Worm (Caenorhabditis elegans) whole organism, young adult: ENCODE measurements around the gene EEED8.2.

Experiments
- B0261.1 ChIP-seq: sonication (generic microtip); optimal IDR thresholded peaks from 2 replicates; lab custom pipeline; 2016; ENCODE audit warnings: mild to moderate bottlenecking, missing genetic modification characterization, moderate library complexity, missing compliant biosample characterization
- B0336.3 ChIP-seq: fragments of 200-800 bp; sonication (Bioruptor generic); IDR thresholded peaks from 2 replicates; pipeline ENCODE4 v1.3.6; 2022; ENCODE audit warnings: missing genetic modification characterization, missing compliant biosample characterization
- D2030.7 ChIP-seq: fragments of 200-800 bp; sonication (Bioruptor generic); IDR thresholded peaks from 2 replicates; pipeline ENCODE4 v1.3.6; 2022; ENCODE audit warnings: missing genetic modification reagents, missing genetic modification characterization, missing compliant biosample characterization
- F37B4.10 ChIP-seq: fragments of 200-800 bp; sonication (Bioruptor generic); IDR thresholded peaks from 2 replicates; pipeline ENCODE4 v1.3.6; 2022; ENCODE audit warnings: missing genetic modification characterization, missing compliant biosample characterization
- F57A8.1 ChIP-seq: fragments of 200-800 bp; sonication (Bioruptor generic); optimal IDR thresholded peaks from 2 replicates; lab custom pipeline; 2018; ENCODE audit warnings: mild to moderate bottlenecking, missing genetic modification characterization, moderate library complexity, missing compliant biosample characterization
- F57C9.4 ChIP-seq: sonication (generic microtip); optimal IDR thresholded peaks from 2 replicates; lab custom pipeline; 2017; ENCODE audit warnings: mild to moderate bottlenecking, missing genetic modification characterization, missing compliant biosample characterization
- T07F8.4 ChIP-seq: sonication (generic microtip); optimal IDR thresholded peaks from 2 replicates; lab custom pipeline; 2016; ENCODE audit warnings: mild to moderate bottlenecking, missing genetic modification characterization, moderate library complexity, missing compliant biosample characterization
- Y79H2A.3 ChIP-seq: fragments of 200-800 bp; sonication (Bioruptor generic); conservative IDR thresholded peaks from 2 replicates; pipeline ENCODE4 v1.3.6; 2022; ENCODE audit warnings: missing genetic modification reagents, missing genetic modification characterization, missing compliant biosample characterization
- ama-1 ChIP-seq, 3 experiments: fragments of 150-350 bp in 1 of 3; sonication (generic microtip) in 2 of 3; optimal IDR thresholded peaks; 2 replicates each; lab custom pipeline; 2014 to 2018; ENCODE audit warnings: missing biosample characterization in 2 of 3, missing genetic modification characterization in 2 of 3, missing genetic modification reagents in 2 of 3
- athp-1 ChIP-seq: sonication (generic microtip); optimal IDR thresholded peaks from 2 replicates; lab custom pipeline; 2017; ENCODE audit warnings: mild to moderate bottlenecking, missing genetic modification characterization, missing compliant biosample characterization
- attf-5 ChIP-seq: fragments of 200-800 bp; sonication (Bioruptor generic); optimal IDR thresholded peaks from 2 replicates; lab custom pipeline; 2018; ENCODE audit warnings: mild to moderate bottlenecking, missing genetic modification characterization, missing compliant biosample characterization
- cebp-1 ChIP-seq, 2 experiments: fragments of 200-800 bp in 1 of 2; sonication (Bioruptor generic) in 1 of 2; sonication (generic microtip) in 1 of 2; IDR thresholded peaks in 1 of 2; optimal IDR thresholded peaks in 1 of 2; 2 replicates each; pipeline versions ENCODE4 v1.3.6 to Lab custom; 2017 to 2022; ENCODE audit warnings: missing compliant biosample characterization in 2 of 2, missing genetic modification characterization in 2 of 2, mild to moderate bottlenecking in 1 of 2, missing genetic modification reagents in 1 of 2, moderate library complexity in 1 of 2
- cebp-2 ChIP-seq: fragments of 200-800 bp; sonication (Bioruptor generic); IDR thresholded peaks from 2 replicates; pipeline ENCODE4 v1.3.6; 2022; ENCODE audit warnings: missing genetic modification characterization, missing compliant biosample characterization
- ceh-27 ChIP-seq: fragments of 200-800 bp; sonication (Bioruptor generic); optimal IDR thresholded peaks from 2 replicates; lab custom pipeline; 2018; ENCODE audit warnings: mild to moderate bottlenecking, missing genetic modification characterization, moderate library complexity, missing compliant biosample characterization
- ceh-79 ChIP-seq: sonication (generic microtip); optimal IDR thresholded peaks from 2 replicates; lab custom pipeline; 2017; ENCODE audit warnings: mild to moderate bottlenecking, missing genetic modification characterization, missing compliant biosample characterization
- dpff-1 ChIP-seq: sonication (generic microtip); optimal IDR thresholded peaks from 2 replicates; lab custom pipeline; 2017; ENCODE audit warnings: mild to moderate bottlenecking, missing genetic modification characterization, missing compliant biosample characterization
- egl-44 ChIP-seq: fragments of 200-800 bp; sonication (Bioruptor generic); IDR thresholded peaks from 2 replicates; pipeline ENCODE4 v1.3.6; 2022; ENCODE audit warnings: missing genetic modification reagents, missing genetic modification characterization, missing compliant biosample characterization
- ets-4 ChIP-seq: fragments of 200-800 bp; sonication (Bioruptor generic); optimal IDR thresholded peaks from 2 replicates; lab custom pipeline; 2018; ENCODE audit warnings: mild to moderate bottlenecking, missing genetic modification characterization, missing compliant biosample characterization
- gei-17 ChIP-seq: fragments of 200-800 bp; sonication (Bioruptor generic); optimal IDR thresholded peaks from 2 replicates; lab custom pipeline; 2018; ENCODE audit warnings: mild to moderate bottlenecking, missing genetic modification characterization, missing compliant biosample characterization
- hlh-12 ChIP-seq: sonication (generic microtip); optimal IDR thresholded peaks from 2 replicates; lab custom pipeline; 2016; ENCODE audit warnings: missing genetic modification characterization, missing compliant biosample characterization
- hlh-26 ChIP-seq: fragments of 200-800 bp; sonication (Bioruptor generic); conservative IDR thresholded peaks from 2 replicates; pipeline ENCODE4 v1.3.6; 2022; ENCODE audit warnings: missing genetic modification reagents, missing genetic modification characterization, missing compliant biosample characterization
- hmg-1.2 ChIP-seq: fragments of 200-800 bp; sonication (Bioruptor generic); IDR thresholded peaks from 2 replicates; pipeline ENCODE4 v1.3.6; 2022; ENCODE audit warnings: missing genetic modification reagents, missing genetic modification characterization, missing compliant biosample characterization
- lin-26 ChIP-seq: fragments of 200-800 bp; sonication (Bioruptor generic); IDR thresholded peaks from 2 replicates; pipeline ENCODE4 v1.3.6; 2022; ENCODE audit warnings: missing genetic modification reagents, missing genetic modification characterization, missing compliant biosample characterization
- lin-40 ChIP-seq: sonication (generic microtip); optimal IDR thresholded peaks from 2 replicates; lab custom pipeline; 2016; ENCODE audit warnings: missing genetic modification characterization, mild to moderate bottlenecking, missing compliant biosample characterization, missing genotype, missing genetic modification reagents
- lin-54 ChIP-seq: fragments of 200-800 bp; sonication (Bioruptor generic); optimal IDR thresholded peaks from 2 replicates; lab custom pipeline; 2018; ENCODE audit warnings: mild to moderate bottlenecking, missing genetic modification characterization, missing compliant biosample characterization
- lsl-1 ChIP-seq: fragments of 200-800 bp; sonication (Bioruptor generic); optimal IDR thresholded peaks from 2 replicates; lab custom pipeline; 2018; ENCODE audit warnings: mild to moderate bottlenecking, missing genetic modification characterization, moderate library complexity, missing compliant biosample characterization
- madf-10 ChIP-seq: sonication (generic microtip); optimal IDR thresholded peaks from 2 replicates; lab custom pipeline; 2016; ENCODE audit warnings: mild to moderate bottlenecking, missing genetic modification characterization, missing compliant biosample characterization
- madf-3 ChIP-seq: fragments of 200-800 bp; sonication (Bioruptor generic); IDR thresholded peaks from 2 replicates; pipeline ENCODE4 v1.3.6; 2022; ENCODE audit warnings: missing genetic modification reagents, missing genetic modification characterization, missing compliant biosample characterization
- madf-6 ChIP-seq: fragments of 200-800 bp; sonication (Bioruptor generic); IDR thresholded peaks from 2 replicates; pipeline ENCODE4 v1.3.6; 2022; ENCODE audit warnings: missing genetic modification reagents, missing genetic modification characterization, missing compliant biosample characterization
- mcd-1 ChIP-seq: fragments of 200-800 bp; sonication (Bioruptor generic); IDR thresholded peaks from 2 replicates; pipeline ENCODE4 v1.3.6; 2022; ENCODE audit warnings: missing genetic modification reagents, missing genetic modification characterization, missing compliant biosample characterization
- mes-4 ChIP-seq: sonication (generic microtip); optimal IDR thresholded peaks from 2 replicates; lab custom pipeline; 2016; ENCODE audit warnings: missing genotype, missing genetic modification characterization, missing compliant biosample characterization
- mxl-1 ChIP-seq: sonication (generic microtip); optimal IDR thresholded peaks from 2 replicates; lab custom pipeline; 2016; ENCODE audit warnings: missing genetic modification characterization, missing compliant biosample characterization
- nfyb-1 ChIP-seq: fragments of 200-800 bp; sonication (Bioruptor generic); IDR thresholded peaks from 2 replicates; pipeline ENCODE4 v1.3.6; 2022; ENCODE audit warnings: missing genetic modification reagents, missing genetic modification characterization, missing compliant biosample characterization
- nhr-120 ChIP-seq: fragments of 200-800 bp; sonication (Bioruptor generic); IDR thresholded peaks from 2 replicates; pipeline ENCODE4 v1.3.6; 2022; ENCODE audit warnings: missing genetic modification characterization, missing compliant biosample characterization
- nhr-27 ChIP-seq: fragments of 200-800 bp; sonication (Bioruptor generic); optimal IDR thresholded peaks from 2 replicates; lab custom pipeline; 2018; ENCODE audit warnings: mild to moderate bottlenecking, missing genetic modification characterization, moderate library complexity, missing compliant biosample characterization
- nhr-80 ChIP-seq: sonication (generic microtip); optimal IDR thresholded peaks from 2 replicates; lab custom pipeline; 2016; ENCODE audit warnings: missing genetic modification characterization, missing compliant biosample characterization
- nhr-90 ChIP-seq: sonication (generic microtip); optimal IDR thresholded peaks from 2 replicates; lab custom pipeline; 2016; ENCODE audit warnings: missing genotype, mild to moderate bottlenecking, missing genetic modification characterization, missing compliant biosample characterization
- rcor-1 ChIP-seq: fragments of 200-800 bp; sonication (Bioruptor generic); IDR thresholded peaks from 2 replicates; pipeline ENCODE4 v1.3.6; 2022; ENCODE audit warnings: missing genetic modification reagents, missing genetic modification characterization, missing compliant biosample characterization
- snpc-1.1 ChIP-seq: sonication (generic microtip); optimal IDR thresholded peaks from 2 replicates; lab custom pipeline; 2017; ENCODE audit warnings: missing genetic modification characterization, mild to moderate bottlenecking, missing compliant biosample characterization, antibody characterized with exemption, moderate library complexity, missing genotype, missing genetic modification reagents; ENCODE audit not compliant: insufficient read depth
- snpc-3.4 ChIP-seq: sonication (generic microtip); optimal IDR thresholded peaks from 2 replicates; lab custom pipeline; 2017; ENCODE audit warnings: missing genetic modification characterization, mild to moderate bottlenecking, missing compliant biosample characterization, antibody characterized with exemption, moderate library complexity, missing genotype, missing genetic modification reagents
- sptf-2 ChIP-seq: fragments of 200-800 bp; sonication (Bioruptor generic); optimal IDR thresholded peaks from 2 replicates; lab custom pipeline; 2018; ENCODE audit warnings: mild to moderate bottlenecking, missing genetic modification characterization, missing compliant biosample characterization
- unc-62 ChIP-seq: fragments of 150-350 bp; optimal IDR thresholded peaks from 2 replicates; lab custom pipeline; 2014; ENCODE audit warnings: missing biosample characterization, missing genetic modification reagents, missing genetic modification characterization
- xnd-1 ChIP-seq: sonication (generic microtip); optimal IDR thresholded peaks from 2 replicates; lab custom pipeline; 2016; ENCODE audit warnings: missing genotype, missing genetic modification reagents, missing genetic modification characterization, missing compliant biosample characterization
- ztf-28 ChIP-seq: fragments of 200-800 bp; sonication (Bioruptor generic); IDR thresholded peaks from 2 replicates; pipeline ENCODE4 v1.3.6; 2022; ENCODE audit warnings: missing genetic modification reagents, missing genetic modification characterization, missing compliant biosample characterization
- ztf-6 ChIP-seq: fragments of 200-800 bp; sonication (Bioruptor generic); IDR thresholded peaks from 2 replicates; pipeline ENCODE4 v1.3.6; 2022; ENCODE audit warnings: missing genetic modification reagents, missing genetic modification characterization, missing compliant biosample characterization

Gene EEED8.2

ce11 chrII:5416204-5416764 is at the start of gene EEED8.2:
TSS of gene EEED8.2 (plus strand) at chrII:5416714.
- TF ChIP-seq cebp-1 (GFP tag; IDR thresholded peaks at IDR 0.05; lab: Robert Waterston, UW): no peak
- no peak for TF ChIP-seq cebp-1 (tag; optimal IDR thresholded peaks at IDR 0.05; lab: Kevin White, UChicago)
- no peak for TF ChIP-seq lin-40
- TF ChIP-seq hlh-26 (GFP tag; lab: Robert Waterston, UW): no peak
- no peak for TF ChIP-seq sptf-2
- TF ChIP-seq xnd-1 (tag; lab: Kevin White, UChicago): no peak
- TF ChIP-seq ceh-79 (tag; lab: Kevin White, UChicago): no peak
- no peak for TF ChIP-seq egl-44
- no peak for TF ChIP-seq lin-26 (GFP tag; lab: Robert Waterston, UW)
- no peak for TF ChIP-seq hmg-1.2
- TF ChIP-seq nhr-120 (GFP tag; lab: Robert Waterston, UW): no peak
- no peak for TF ChIP-seq mcd-1 (GFP tag; lab: Robert Waterston, UW)
- TF ChIP-seq mes-4 (tag; lab: Kevin White, UChicago): no peak
- TF ChIP-seq ztf-6 (GFP tag; lab: Robert Waterston, UW): no peak
- no peak for TF ChIP-seq cebp-2 (GFP tag; lab: Robert Waterston, UW)
- TF ChIP-seq F57A8.1 (GFP tag; lab: Kevin White, UChicago): no peak
- TF ChIP-seq hlh-12 (tag; lab: Kevin White, UChicago): no peak
- no peak for TF ChIP-seq madf-10 (tag; lab: Kevin White, UChicago)
- no peak for TF ChIP-seq Y79H2A.3 (GFP tag; lab: Robert Waterston, UW)

- TF ChIP-seq mxl-1 (tag; lab: Kevin White, UChicago) (no peak), athp-1 (tag; lab: Kevin White, UChicago) (no peak), snpc-3.4 (tag; lab: Kevin White, UChicago) (no peak), lin-54 (no peak), B0261.1 (tag; lab: Kevin White, UChicago) (no peak), madf-3 (no peak), ets-4 (no peak), snpc-1.1 (tag; lab: Kevin White, UChicago) (no peak), D2030.7 (no peak), F37B4.10 (GFP tag; lab: Robert Waterston, UW) (no peak), nhr-90 (no peak), ztf-28 (GFP tag; lab: Robert Waterston, UW) (no peak), B0336.3 (no peak), ceh-27 (GFP tag; lab: Kevin White, UChicago) (no peak), madf-6 (GFP tag; lab: Robert Waterston, UW) (no peak), dpff-1 (tag; lab: Kevin White, UChicago) (no peak), nfyb-1 (GFP tag; lab: Robert Waterston, UW) (no peak)
Observed at ce11 chrII:5370641-5371040, 45.9 kb upstream of the EEED8.2 start, which contains the start of gene F09E5.12. TSS of gene F09E5.12 (minus strand) at chrII:5370741.

DNA sequence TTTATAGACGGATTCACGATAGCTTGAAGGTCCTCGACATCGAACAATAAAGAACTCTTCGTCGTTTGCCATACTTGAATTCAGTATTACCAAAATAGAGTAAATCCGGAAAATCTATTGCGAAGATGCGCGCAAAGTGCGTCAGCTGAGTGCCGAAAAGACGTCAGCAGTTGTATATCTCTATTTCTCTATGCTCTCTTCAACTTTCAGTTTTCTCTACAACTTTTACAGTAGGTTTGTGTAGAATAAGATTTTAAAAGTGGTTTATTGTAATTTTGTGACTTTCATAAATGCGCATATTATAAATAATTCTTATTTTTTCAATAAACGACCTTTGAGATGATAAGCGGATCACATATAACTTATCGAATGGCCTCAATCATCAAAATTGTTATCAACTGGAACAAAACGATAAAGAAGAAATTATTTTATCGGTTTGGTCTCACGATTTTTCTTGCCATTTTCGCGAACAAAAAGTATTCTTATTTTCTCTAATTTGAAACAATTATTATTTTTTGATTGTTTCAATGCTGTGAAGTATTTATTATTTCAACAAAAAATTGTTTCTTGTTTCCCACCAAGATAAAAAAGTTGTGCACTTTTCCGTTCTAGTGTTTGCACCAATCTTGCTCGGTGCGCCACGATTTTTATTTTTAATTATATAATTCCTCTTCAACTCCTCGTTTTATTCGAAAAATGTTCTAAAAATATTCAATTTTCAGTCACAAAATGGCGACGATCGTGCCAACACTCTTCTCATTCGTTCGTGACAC is 43.1 kb upstream of the EEED8.2 start, which contains the start of the genes agt-2 and F09E5.3:
agt-2 (minus strand) TSS at position 553 of the 773 bp plus-strand sequence.
F09E5.3 (plus strand) TSS at position 723 of the 773 bp plus-strand sequence.
- TF ChIP-seq lsl-1 (GFP tag; lab: Kevin White, UChicago) (peak; percentile 71), nhr-27 (tag; lab: Kevin White, UChicago) (no peak), mxl-1 (tag; lab: Kevin White, UChicago) (no peak), unc-62 (GFP tag; lab: Kevin White, UChicago) (no peak), snpc-1.1 (tag; lab: Kevin White, UChicago) (peak; percentile 7), nhr-90 (no peak), rcor-1 (GFP tag; lab: Robert Waterston, UW) (peak; percentile 91), ama-1 (optimal IDR thresholded peaks at IDR 0.05; lab: Kevin White, UChicago) (no peak), ama-1 (GFP tag; optimal IDR thresholded peaks at IDR 0.05; lab: Kevin White, UChicago) (no peak), T07F8.4 (tag; lab: Kevin White, UChicago) (no peak), attf-5 (GFP tag; lab: Kevin White, UChicago) (peak; percentile 92), nhr-80 (peak; percentile 59), F37B4.10 (GFP tag; lab: Robert Waterston, UW) (no peak), F57A8.1 (GFP tag; lab: Kevin White, UChicago) (no peak), gei-17 (GFP tag; lab: Kevin White, UChicago) (no peak), F57C9.4 (tag; lab: Kevin White, UChicago) (no peak)
